Worm (Caenorhabditis elegans): ENCODE results near the gene K06B9.6.

Gene K06B9.6

ce11 chrIV:4147891-4148290, 48.7 kb downstream of the K06B9.6 start:
- no peak for TF ChIP-seq hnd-1 (tag; optimal IDR thresholded peaks at IDR 0.05)
- TF ChIP-seq hmg-4 (GFP tag; optimal IDR thresholded peaks at IDR 0.05), result no peak
- no peak for TF ChIP-seq pes-1 (GFP tag; IDR thresholded peaks at IDR 0.05)
- TF ChIP-seq sea-1 (GFP tag; conservative IDR thresholded peaks at IDR 0.05), result no peak
- no peak for TF ChIP-seq ceh-36 (tag; optimal IDR thresholded peaks at IDR 0.05)
